Fruit fly (Drosophila melanogaster) whole organism: ENCODE results near the gene kuk.

Source experiments
- CG8478 ChIP-seq: fragments of >200 bp; optimal IDR thresholded peaks from 2 replicates; lab custom pipeline; 2018; ENCODE audit warnings: inconsistent platforms
- Dll ChIP-seq: fragments of >200 bp; optimal IDR thresholded peaks from 2 replicates; lab custom pipeline; 2017
- EcR ChIP-seq, 2 experiments: fragments of >200 bp; optimal IDR thresholded peaks; 2 replicates each; lab custom pipeline; 2017; ENCODE audit warnings: missing biosample characterization in 2 of 2, missing genetic modification characterization in 2 of 2, missing genetic modification reagents in 2 of 2
- pan ChIP-seq: fragments of >200 bp; optimal IDR thresholded peaks from 2 replicates; lab custom pipeline; 2017
- psq ChIP-seq: fragments of >200 bp; optimal IDR thresholded peaks from 2 replicates; lab custom pipeline; 2017
- usp ChIP-seq: fragments of >200 bp; optimal IDR thresholded peaks from 2 replicates; lab custom pipeline; 2017; ENCODE audit warnings: missing biosample characterization, missing genetic modification characterization, mixed read lengths

The kuk gene

dm6 chr3R:17079859-17080255 lies at the start of gene kuk, which contains the start of gene Keap1:
Gene kuk, plus strand, starts transcription at chr3R:17080244.
Gene Keap1, minus strand, starts transcription at chr3R:17079945.
- no peak for TF ChIP-seq psq
- no peak for TF ChIP-seq Dll
- TF ChIP-seq CG8478 (lab: Kevin White, UChicago): no peak
- TF ChIP-seq EcR (GFP tag; optimal IDR thresholded peaks at IDR 0.05; lab: Kevin White, UChicago): no peak
- TF ChIP-seq usp (GFP tag; lab: Kevin White, UChicago): no peak
- no peak for TF ChIP-seq pan (lab: Kevin White, UChicago)

dm6 chr3R:17031502-17031901 lies 48.5 kb upstream of the kuk start, which contains the start of gene CG31268:
Gene CG31268, plus strand, starts transcription at chr3R:17031802.
- TF ChIP-seq usp (GFP tag; lab: Kevin White, UChicago): no peak
- TF ChIP-seq EcR (GFP tag; optimal IDR thresholded peaks at IDR 0.05; lab: Kevin White, UChicago): no peak
- TF ChIP-seq pan (lab: Kevin White, UChicago): no peak
- no peak for TF ChIP-seq CG8478 (lab: Kevin White, UChicago)
- no peak for TF ChIP-seq Dll
- TF ChIP-seq psq: no peak

dm6 chr3R:17035945-17036344 lies 44.1 kb upstream of the kuk start, which contains the start of gene CG4009:
Gene CG4009, minus strand, starts transcription at chr3R:17036045.
- TF ChIP-seq usp (GFP tag; lab: Kevin White, UChicago) (no peak), EcR (GFP tag; optimal IDR thresholded peaks at IDR 0.05; lab: Kevin White, UChicago) (no peak), CG8478 (lab: Kevin White, UChicago) (no peak), pan (lab: Kevin White, UChicago) (no peak), psq (no peak), Dll (no peak)

dm6 chr3R:17039993-17040807 lies 39.8 kb upstream of the kuk start, which contains the start of the genes CG18213 and Trm7-32:
Gene CG18213, minus strand, starts transcription at chr3R:17040203.
Gene Trm7-32, plus strand, starts transcription at chr3R:17040682.
- no peak for TF ChIP-seq CG8478 (lab: Kevin White, UChicago)
- no peak for TF ChIP-seq Dll
- no peak for TF ChIP-seq EcR (GFP tag; optimal IDR thresholded peaks at IDR 0.05; lab: Kevin White, UChicago)
- no peak for TF ChIP-seq psq
- no peak for TF ChIP-seq usp (GFP tag; lab: Kevin White, UChicago)
- no peak for TF ChIP-seq pan (lab: Kevin White, UChicago)

dm6 chr3R:17042838-17043569 lies 37.0 kb upstream of the kuk start, which contains the start of the genes bdwf and Patr-1:
Gene bdwf, minus strand, starts transcription at chr3R:17043136.
Gene Patr-1, plus strand, starts transcription at chr3R:17043564.
- TF ChIP-seq psq (no peak), EcR (GFP tag; optimal IDR thresholded peaks at IDR 0.05; lab: Kevin White, UChicago) (no peak), usp (GFP tag; lab: Kevin White, UChicago) (no peak), CG8478 (lab: Kevin White, UChicago) (no peak), Dll (no peak), pan (lab: Kevin White, UChicago) (no peak)

dm6 chr3R:17043570-17043923 lies 36.5 kb upstream of the kuk start:
- TF ChIP-seq CG8478 (lab: Kevin White, UChicago): no peak

- TF ChIP-seq EcR (GFP tag; optimal IDR thresholded peaks at IDR 0.05; lab: Kevin White, UChicago) (no peak), CG8478 (lab: Kevin White, UChicago) (no peak), psq (no peak), Dll (no peak), pan (lab: Kevin White, UChicago) (no peak), usp (GFP tag; lab: Kevin White, UChicago) (no peak)
Measured at dm6 chr3R:17048867-17049266, 31.2 kb upstream of the kuk start.

- TF ChIP-seq CG8478 (lab: Kevin White, UChicago): no peak
- TF ChIP-seq usp (GFP tag; lab: Kevin White, UChicago): no peak
- peak; percentile 37 for TF ChIP-seq Dll
- TF ChIP-seq psq: no peak
Measured at dm6 chr3R:17052465-17053149, 27.4 kb upstream of the kuk start.

dm6 chr3R:17053415-17054177 lies 26.4 kb upstream of the kuk start, which contains the start of gene Dad:
Gene Dad, plus strand, starts transcription at chr3R:17054007.
- TF ChIP-seq usp (GFP tag; lab: Kevin White, UChicago) (no peak), EcR (GFP tag; optimal IDR thresholded peaks at IDR 0.05; lab: Kevin White, UChicago) (no peak), Dll (peak; percentile 90)

dm6 chr3R:17054528-17054927 lies 25.5 kb upstream of the kuk start:
- no peak for TF ChIP-seq pan (lab: Kevin White, UChicago)
- no peak for TF ChIP-seq EcR (GFP tag; optimal IDR thresholded peaks at IDR 0.05; lab: Kevin White, UChicago)
- TF ChIP-seq CG8478 (lab: Kevin White, UChicago): no peak
- no peak for TF ChIP-seq Dll
- no peak for TF ChIP-seq usp (GFP tag; lab: Kevin White, UChicago)
- TF ChIP-seq psq: no peak
